Worm (Caenorhabditis elegans): ENCODE data around the gene mrpl-40.

- no peak for TF ChIP-seq nhr-77 (tag; optimal IDR thresholded peaks at IDR 0.05)
- TF ChIP-seq unc-130 (tag; optimal IDR thresholded peaks at IDR 0.05), result no peak
- TF ChIP-seq dpl-1 (GFP tag; optimal IDR thresholded peaks at IDR 0.05), result no peak
- TF ChIP-seq aly-2 (tag; optimal IDR thresholded peaks at IDR 0.05), result no peak
- TF ChIP-seq nhr-28 (tag; optimal IDR thresholded peaks at IDR 0.05), result no peak
- no peak for TF ChIP-seq elt-3 (tag; optimal IDR thresholded peaks at IDR 0.05)
- no peak for TF ChIP-seq ama-1 (optimal IDR thresholded peaks at IDR 0.05)
- no peak for TF ChIP-seq nhr-11 (tag; optimal IDR thresholded peaks at IDR 0.05)
- no peak for TF ChIP-seq rnt-1 (tag; optimal IDR thresholded peaks at IDR 0.05)
- no peak for TF ChIP-seq ces-1 (GFP tag; optimal IDR thresholded peaks at IDR 0.05)
- TF ChIP-seq snpc-4 (tag; optimal IDR thresholded peaks at IDR 0.05), result no peak
These were observed 32.8 kb downstream of the mrpl-40 start, which contains the start of gene pals-24 for ce11 chrIII:120199-120598.

All from whole organism, L1 larva.